Worm (Caenorhabditis elegans) whole organism, late embryonic: ENCODE measurements around the gene T08G2.2.
A peak's percentile ranks its signal among the peaks of the same experiment; 100 is the strongest.

Source experiments
- C38D4.7 ChIP-seq: fragments of 200-800 bp; sonication (Bioruptor generic); optimal IDR thresholded peaks from 2 replicates; lab custom pipeline; 2018; ENCODE audit warnings: mild to moderate bottlenecking, missing genetic modification characterization, moderate library complexity, missing compliant biosample characterization
- K09A11.1 ChIP-seq: sonication (generic microtip); optimal IDR thresholded peaks from 2 replicates; lab custom pipeline; 2017; ENCODE audit warnings: antibody characterized with exemption, mild to moderate bottlenecking, missing genetic modification characterization, missing compliant biosample characterization; ENCODE audit not compliant: insufficient read depth
- T23F11.4 ChIP-seq: fragments of 200-800 bp; sonication (Bioruptor generic); optimal IDR thresholded peaks from 2 replicates; lab custom pipeline; 2018; ENCODE audit warnings: mild to moderate bottlenecking, missing genetic modification characterization, missing compliant biosample characterization
- Y22D7AL.16 ChIP-seq: sonication (generic microtip); optimal IDR thresholded peaks from 2 replicates; lab custom pipeline; 2016; ENCODE audit warnings: missing genetic modification characterization, missing compliant biosample characterization
- ama-1 ChIP-seq: fragments of 150-350 bp; optimal IDR thresholded peaks from 2 replicates; lab custom pipeline; 2014
- ceh-2 ChIP-seq: sonication (generic microtip); optimal IDR thresholded peaks from 2 replicates; lab custom pipeline; 2016; ENCODE audit warnings: missing genotype, missing genetic modification characterization, missing compliant biosample characterization
- ceh-24 ChIP-seq: sonication (generic microtip); optimal IDR thresholded peaks from 2 replicates; lab custom pipeline; 2016; ENCODE audit warnings: mild to moderate bottlenecking, missing genetic modification characterization, missing compliant biosample characterization
- ceh-45 ChIP-seq: fragments of 200-800 bp; sonication (Bioruptor generic); IDR thresholded peaks from 2 replicates; pipeline ENCODE4 v1.3.6; 2022; ENCODE audit warnings: missing genetic modification reagents, missing genetic modification characterization, missing compliant biosample characterization
- ceh-48 ChIP-seq: sonication (generic microtip); optimal IDR thresholded peaks from 2 replicates; lab custom pipeline; 2016; ENCODE audit warnings: missing genetic modification characterization, inconsistent platforms, missing compliant biosample characterization
- elt-2 ChIP-seq: sonication (generic microtip); optimal IDR thresholded peaks from 2 replicates; lab custom pipeline; 2016; ENCODE audit warnings: missing genetic modification reagents, missing genetic modification characterization, missing compliant biosample characterization
- eyg-1 ChIP-seq: sonication (generic microtip); optimal IDR thresholded peaks from 2 replicates; lab custom pipeline; 2016; ENCODE audit warnings: missing genotype, missing genetic modification characterization, missing compliant biosample characterization
- fax-1 ChIP-seq: sonication (generic microtip); optimal IDR thresholded peaks from 2 replicates; lab custom pipeline; 2016; ENCODE audit warnings: missing genotype, missing genetic modification characterization, missing compliant biosample characterization
- fkh-6 ChIP-seq: sonication (generic microtip); optimal IDR thresholded peaks from 2 replicates; lab custom pipeline; 2016; ENCODE audit warnings: missing genetic modification characterization, missing compliant biosample characterization
- gmeb-2 ChIP-seq: sonication (generic microtip); optimal IDR thresholded peaks from 2 replicates; lab custom pipeline; 2016; ENCODE audit warnings: missing genetic modification characterization, inconsistent platforms, missing compliant biosample characterization
- lim-6 ChIP-seq: sonication (generic microtip); optimal IDR thresholded peaks from 2 replicates; lab custom pipeline; 2016; ENCODE audit warnings: missing genetic modification characterization, missing compliant biosample characterization
- lin-11 ChIP-seq: fragments of 200-800 bp; sonication (Bioruptor generic); optimal IDR thresholded peaks from 2 replicates; lab custom pipeline; 2018; ENCODE audit warnings: mild to moderate bottlenecking, missing genetic modification characterization, missing compliant biosample characterization
- mec-3 ChIP-seq: sonication (generic microtip); optimal IDR thresholded peaks from 2 replicates; lab custom pipeline; 2016; ENCODE audit warnings: borderline replicate concordance, missing genetic modification characterization, missing compliant biosample characterization
- nfya-1 ChIP-seq: sonication (generic microtip); optimal IDR thresholded peaks from 2 replicates; lab custom pipeline; 2017; ENCODE audit warnings: missing genetic modification characterization, mild to moderate bottlenecking, missing compliant biosample characterization, antibody characterized with exemption, moderate library complexity
- pag-3 ChIP-seq: sonication (generic microtip); optimal IDR thresholded peaks from 2 replicates; lab custom pipeline; 2016; ENCODE audit warnings: missing compliant biosample characterization, missing genetic modification characterization, borderline replicate concordance
- pat-9 ChIP-seq: fragments of 200-800 bp; sonication (Bioruptor generic); optimal IDR thresholded peaks from 2 replicates; lab custom pipeline; 2018; ENCODE audit warnings: mild to moderate bottlenecking, missing genetic modification characterization, moderate library complexity, missing compliant biosample characterization
- pha-4 ChIP-seq: fragments of 150-350 bp; optimal IDR thresholded peaks from 2 replicates; lab custom pipeline; 2018; ENCODE audit warnings: missing biosample characterization, missing genetic modification reagents, missing genetic modification characterization
- pqm-1 ChIP-seq: sonication (generic microtip); optimal IDR thresholded peaks from 2 replicates; lab custom pipeline; 2016; ENCODE audit warnings: missing genetic modification characterization, missing compliant biosample characterization
- rnt-1 ChIP-seq: sonication (generic microtip); optimal IDR thresholded peaks from 2 replicates; lab custom pipeline; 2016; ENCODE audit warnings: missing genetic modification characterization, missing compliant biosample characterization
- sox-2 ChIP-seq: fragments of 200-800 bp; sonication (Bioruptor generic); IDR thresholded peaks from 2 replicates; pipeline ENCODE4 v1.3.6; 2022; ENCODE audit warnings: missing genetic modification reagents, missing genetic modification characterization, missing compliant biosample characterization
- tbx-2 ChIP-seq: sonication (generic microtip); optimal IDR thresholded peaks from 2 replicates; lab custom pipeline; 2016; ENCODE audit warnings: missing genetic modification characterization, missing compliant biosample characterization
- unc-42 ChIP-seq: sonication (generic microtip); optimal IDR thresholded peaks from 2 replicates; lab custom pipeline; 2016; ENCODE audit warnings: missing genotype, missing genetic modification characterization, missing compliant biosample characterization
- zip-5 ChIP-seq: sonication (generic microtip); optimal IDR thresholded peaks from 2 replicates; lab custom pipeline; 2016; ENCODE audit warnings: missing genetic modification characterization, missing compliant biosample characterization
- ztf-16 ChIP-seq: sonication (generic microtip); optimal IDR thresholded peaks from 2 replicates; lab custom pipeline; 2017; ENCODE audit warnings: missing genetic modification characterization, missing compliant biosample characterization

The T08G2.2 gene

DNA sequence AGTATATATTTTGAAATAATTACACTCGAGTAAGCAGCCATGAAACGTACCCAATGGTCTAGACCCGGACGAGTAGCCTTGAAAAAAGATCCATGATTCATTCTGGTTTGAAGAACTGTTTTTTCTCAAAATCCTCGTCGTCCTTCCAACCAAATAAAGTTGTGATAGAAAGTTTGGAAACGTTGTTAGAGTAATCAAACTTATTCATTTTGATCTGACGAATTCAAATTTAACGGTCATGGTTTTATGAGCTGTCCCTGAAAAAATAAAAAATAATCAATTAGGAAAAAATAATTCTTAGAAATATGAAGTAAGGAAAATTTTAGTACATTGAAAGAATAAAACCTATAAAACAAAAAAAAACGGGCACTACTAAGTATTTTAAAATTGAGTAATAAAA, 32.5 kb downstream of the T08G2.2 start, which contains the start of gene B0302.4:
Gene B0302.4, minus strand, starts transcription at position 101 of the 400 bp plus-strand sequence.
- no peak for TF ChIP-seq nfya-1
- TF ChIP-seq C38D4.7 (GFP tag; lab: Kevin White, UChicago) = no peak

DNA sequence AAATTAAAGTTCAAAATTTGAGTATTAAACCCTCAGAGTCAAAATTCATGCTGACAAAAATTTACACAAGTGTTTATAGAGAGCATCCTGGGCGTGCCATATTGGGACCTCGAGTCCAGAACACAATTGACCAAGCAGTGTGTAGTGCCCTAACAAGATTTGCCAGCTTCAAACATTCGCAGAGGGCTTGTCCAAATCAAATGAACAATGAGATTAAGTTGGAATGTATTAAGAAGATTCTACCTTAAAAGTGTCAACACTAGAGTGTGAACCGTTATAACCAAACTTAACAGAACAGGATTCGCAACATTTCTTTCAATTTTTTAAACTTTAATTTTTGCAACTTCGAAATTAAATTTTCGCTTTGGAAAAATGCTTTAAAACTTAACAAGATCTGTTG, 38.8 kb downstream of the T08G2.2 start:
- TF ChIP-seq pqm-1 (tag; lab: Kevin White, UChicago) (no peak), unc-42 (tag; lab: Kevin White, UChicago) (peak; percentile 59)

DNA sequence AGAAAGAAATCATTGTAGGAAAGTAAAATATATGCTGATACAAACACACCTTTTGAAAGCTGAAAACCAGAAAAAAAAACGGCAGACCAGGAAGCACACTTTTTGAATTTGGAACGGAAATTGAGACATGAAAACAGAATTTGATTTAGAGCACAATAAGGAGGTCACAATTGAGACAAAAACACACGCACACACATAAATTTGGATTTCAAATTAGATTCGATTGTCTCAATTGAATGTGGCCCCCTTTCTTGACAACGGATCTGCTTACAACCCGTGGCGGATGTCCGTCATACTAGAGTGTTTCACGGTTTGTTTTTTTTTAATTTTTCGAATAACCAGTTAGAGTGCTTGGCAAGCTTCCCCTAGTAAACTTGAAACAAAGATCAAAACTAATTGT, 41.1 kb downstream of the T08G2.2 start:
- TF ChIP-seq lim-6 (tag; lab: Kevin White, UChicago) = no peak
- TF ChIP-seq elt-2 = no peak
- TF ChIP-seq ceh-45 (GFP tag; lab: Robert Waterston, UW) = no peak
- TF ChIP-seq pqm-1 (tag; lab: Kevin White, UChicago) = no peak
- no peak for TF ChIP-seq rnt-1 (tag; lab: Kevin White, UChicago)
- no peak for TF ChIP-seq C38D4.7 (GFP tag; lab: Kevin White, UChicago)
- no peak for TF ChIP-seq ama-1 (lab: Kevin White, UChicago)
- TF ChIP-seq gmeb-2 = no peak
- no peak for TF ChIP-seq tbx-2
- TF ChIP-seq sox-2 (GFP tag; lab: Robert Waterston, UW) = no peak
- no peak for TF ChIP-seq fkh-6 (tag; lab: Kevin White, UChicago)

DNA sequence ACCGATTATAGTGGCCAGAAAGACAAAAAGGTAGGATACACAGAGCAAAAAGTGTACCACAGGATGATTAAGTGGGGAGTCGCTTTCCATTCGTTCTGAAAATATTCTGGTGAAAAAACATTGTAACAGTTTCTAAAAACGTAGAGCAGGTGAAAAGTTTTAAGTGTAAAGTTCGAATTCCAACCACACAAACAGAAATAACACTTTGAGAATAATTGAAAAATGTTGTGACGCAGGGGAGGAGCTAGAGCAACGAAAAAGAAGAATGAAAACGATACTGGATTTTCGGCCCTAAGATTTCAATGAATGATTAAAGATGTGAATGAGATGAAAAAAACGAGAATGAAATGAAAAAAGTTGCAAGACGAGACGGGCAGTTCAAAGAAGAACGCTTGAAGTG, 51.3 kb downstream of the T08G2.2 start, which contains the start of gene npr-21:
Gene npr-21, minus strand, starts transcription at position 101 of the 400 bp plus-strand sequence.
- TF ChIP-seq ceh-2 (no peak), elt-2 (no peak), pat-9 (tag; lab: Kevin White, UChicago) (no peak), rnt-1 (tag; lab: Kevin White, UChicago) (no peak), lin-11 (no peak), Y22D7AL.16 (tag; lab: Kevin White, UChicago) (no peak), ztf-16 (tag; lab: Kevin White, UChicago) (no peak), K09A11.1 (tag; lab: Kevin White, UChicago) (no peak), T23F11.4 (GFP tag; lab: Kevin White, UChicago) (no peak), ama-1 (lab: Kevin White, UChicago) (no peak), zip-5 (tag; lab: Kevin White, UChicago) (no peak)

DNA sequence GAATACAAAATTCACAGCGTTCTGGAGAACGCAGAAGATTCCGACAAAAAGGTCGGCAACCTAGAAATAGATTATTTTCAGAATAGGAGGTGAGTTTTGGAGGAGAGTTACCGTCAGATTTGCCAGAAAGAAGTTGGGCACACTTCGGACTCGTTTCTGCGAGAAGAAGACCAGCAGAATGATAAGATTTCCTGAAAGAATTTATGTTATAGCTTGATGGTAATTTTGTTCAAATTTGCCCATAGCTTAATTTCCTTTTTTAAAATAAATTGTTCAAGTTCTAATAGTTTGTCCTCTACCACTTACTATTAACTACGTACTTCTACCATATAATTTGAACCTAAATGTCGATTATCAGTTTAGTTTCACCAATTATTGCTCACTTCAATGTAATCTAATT, 52.1 kb downstream of the T08G2.2 start:
- TF ChIP-seq pha-4 = no peak
- no peak for TF ChIP-seq ceh-24
- TF ChIP-seq eyg-1 (tag; lab: Kevin White, UChicago) = no peak
- TF ChIP-seq pag-3 = no peak
- TF ChIP-seq elt-2 = no peak
- TF ChIP-seq rnt-1 (tag; lab: Kevin White, UChicago) = no peak
- TF ChIP-seq T23F11.4 (GFP tag; lab: Kevin White, UChicago) = no peak
- no peak for TF ChIP-seq ceh-48 (tag; lab: Kevin White, UChicago)
- TF ChIP-seq fax-1 = no peak
- no peak for TF ChIP-seq mec-3 (tag; lab: Kevin White, UChicago)
- TF ChIP-seq, all 69 proteins: peak for 0
